Fruit fly (Drosophila melanogaster) whole organism, wandering third instar larva: ENCODE measurements around the gene Cyp9f2.
A peak's percentile ranks its signal among the peaks of the same experiment; 100 is the strongest.

Experiments used
- Abd-B ChIP-seq: fragments of >200 bp; optimal IDR thresholded peaks from 2 replicates; lab custom pipeline; 2017; ENCODE audit warnings: missing biosample characterization, missing genetic modification characterization
- CrebA ChIP-seq: fragments of 200-800 bp; sonication (Bioruptor generic); optimal IDR thresholded peaks from 2 replicates; lab custom pipeline; 2016; ENCODE audit warnings: missing biosample characterization, mild to moderate bottlenecking, missing genetic modification characterization, borderline replicate concordance
- Dif ChIP-seq: fragments of 200-275, 200-300 bp; sonication (Bioruptor generic); optimal IDR thresholded peaks from 2 replicates; lab custom pipeline; 2018; ENCODE audit warnings: missing biosample characterization, missing genetic modification characterization; ENCODE audit not compliant: partially characterized antibody
- GATAd ChIP-seq: sonication (Bioruptor generic); optimal IDR thresholded peaks from 2 replicates; lab custom pipeline; 2016; ENCODE audit warnings: missing biosample characterization, missing genetic modification characterization
- HLH106 ChIP-seq: fragments of 200-800 bp; optimal IDR thresholded peaks from 3 replicates; lab custom pipeline; 2019; ENCODE audit warnings: missing biosample characterization, mild to moderate bottlenecking, missing genetic modification characterization, moderate library complexity
- Hnf4 ChIP-seq: fragments of 200-800 bp; sonication (Bioruptor generic); optimal IDR thresholded peaks from 2 replicates; lab custom pipeline; 2016; ENCODE audit warnings: missing biosample characterization, mild to moderate bottlenecking, missing genetic modification characterization
- Hr78 ChIP-seq: fragments of >200 bp; optimal IDR thresholded peaks from 2 replicates; lab custom pipeline; 2017; ENCODE audit warnings: missing biosample characterization, missing genetic modification characterization
- Hr83 ChIP-seq: fragments of 200-300 bp; sonication (Bioruptor generic); optimal IDR thresholded peaks from 2 replicates; lab custom pipeline; 2016; ENCODE audit warnings: missing biosample characterization, mild to moderate bottlenecking, missing genetic modification characterization, moderate library complexity; ENCODE audit not compliant: poor library complexity, severe bottlenecking
- Jra ChIP-seq: sonication (Bioruptor generic); optimal IDR thresholded peaks from 2 replicates; lab custom pipeline; 2016; ENCODE audit warnings: missing biosample characterization, missing genetic modification characterization
- Mio ChIP-seq: sonication (Bioruptor generic); optimal IDR thresholded peaks from 2 replicates; lab custom pipeline; 2016; ENCODE audit warnings: missing biosample characterization, missing genetic modification characterization
- Myc ChIP-seq: fragments of >200 bp; optimal IDR thresholded peaks from 2 replicates; lab custom pipeline; 2017
- OdsH ChIP-seq: fragments of 200-800 bp; sonication (Bioruptor generic); optimal IDR thresholded peaks from 2 replicates; lab custom pipeline; 2016; ENCODE audit warnings: missing biosample characterization, mild to moderate bottlenecking, missing genetic modification characterization
- Rel ChIP-seq, 2 experiments: fragments of 200-800 bp; sonication (Bioruptor generic) in 1 of 2; optimal IDR thresholded peaks; 2 replicates in 1 of 2; 3 replicates in 1 of 2; lab custom pipeline; 2016 to 2019; ENCODE audit warnings: mild to moderate bottlenecking in 2 of 2, missing biosample characterization in 2 of 2, missing genetic modification characterization in 2 of 2, moderate library complexity in 1 of 2
- Vsx2 ChIP-seq: fragments of 200-300, 225-300 bp; sonication (Bioruptor generic); optimal IDR thresholded peaks from 2 replicates; lab custom pipeline; 2018; ENCODE audit warnings: missing biosample characterization, missing genetic modification characterization; ENCODE audit not compliant: partially characterized antibody
- br ChIP-seq: fragments of 200-800 bp; sonication (Bioruptor generic); optimal IDR thresholded peaks from 2 replicates; lab custom pipeline; 2016; ENCODE audit warnings: missing biosample characterization, missing genetic modification characterization
- dsf ChIP-seq: sonication (Bioruptor generic); optimal IDR thresholded peaks from 2 replicates; lab custom pipeline; 2016; ENCODE audit warnings: missing biosample characterization, missing genetic modification characterization, borderline replicate concordance
- ey ChIP-seq: fragments of 200-800 bp; sonication (Bioruptor generic); optimal IDR thresholded peaks from 2 replicates; lab custom pipeline; 2016; ENCODE audit warnings: missing biosample characterization, missing genetic modification characterization
- foxo ChIP-seq, 2 experiments: fragments of 200-800 bp; sonication (Bioruptor generic); optimal IDR thresholded peaks; 2 replicates in 1 of 2; 3 replicates in 1 of 2; lab custom pipeline; 2016 to 2017; ENCODE audit warnings: missing biosample characterization in 2 of 2, missing genetic modification characterization in 2 of 2
- fru ChIP-seq: fragments of 200-800 bp; sonication (Bioruptor generic); optimal IDR thresholded peaks from 3 replicates; lab custom pipeline; 2016; ENCODE audit warnings: missing biosample characterization, mild to moderate bottlenecking, missing genetic modification characterization
- h ChIP-seq: fragments of 200-800 bp; sonication (Bioruptor generic); optimal IDR thresholded peaks from 3 replicates; lab custom pipeline; 2016; ENCODE audit warnings: missing biosample characterization, mild to moderate bottlenecking, missing genetic modification characterization
- jim ChIP-seq: fragments of 175-275, 200-325 bp; sonication (Bioruptor generic); optimal IDR thresholded peaks from 2 replicates; lab custom pipeline; 2016; ENCODE audit warnings: missing biosample characterization, mild to moderate bottlenecking, missing genetic modification characterization
- lola ChIP-seq: fragments of >200 bp; optimal IDR thresholded peaks from 2 replicates; lab custom pipeline; 2017; ENCODE audit warnings: missing biosample characterization, missing genetic modification characterization
- pan ChIP-seq: fragments of >200 bp; optimal IDR thresholded peaks from 2 replicates; lab custom pipeline; 2017
- psq ChIP-seq: fragments of 200-800 bp; sonication (Bioruptor generic); optimal IDR thresholded peaks from 3 replicates; lab custom pipeline; 2017; ENCODE audit warnings: missing biosample characterization, mild to moderate bottlenecking, missing genetic modification characterization, moderate library complexity
- rgr ChIP-seq: fragments of 200-800 bp; sonication (Bioruptor generic); optimal IDR thresholded peaks from 3 replicates; lab custom pipeline; 2016; ENCODE audit warnings: missing biosample characterization, mild to moderate bottlenecking, missing genetic modification characterization
- sage ChIP-seq: fragments of 200-800 bp; sonication (Bioruptor generic); optimal IDR thresholded peaks from 2 replicates; lab custom pipeline; 2016; ENCODE audit warnings: missing biosample characterization, mild to moderate bottlenecking, missing genetic modification characterization
- tai ChIP-seq: sonication (Bioruptor generic); optimal IDR thresholded peaks from 2 replicates; lab custom pipeline; 2016; ENCODE audit warnings: missing biosample characterization, missing genetic modification characterization
- usp ChIP-seq: fragments of >200 bp; optimal IDR thresholded peaks from 2 replicates; lab custom pipeline; 2017; ENCODE audit warnings: missing biosample characterization, missing genetic modification characterization
- woc ChIP-seq: sonication (Bioruptor generic); optimal IDR thresholded peaks from 2 replicates; lab custom pipeline; 2016; ENCODE audit warnings: missing biosample characterization, mild to moderate bottlenecking, missing genetic modification characterization

The Cyp9f2 gene

dm6 chr3R:12405928-12406234 lies at the start of gene Cyp9f2:
TSS of gene Cyp9f2 (minus strand) at chr3R:12406028.
- TF ChIP-seq OdsH (GFP tag; lab: Kevin White, UChicago) (no peak), pan (no peak), Hr78 (no peak), Hr83 (GFP tag; lab: Kevin White, UChicago) (no peak), br (GFP tag; lab: Kevin White, UChicago) (no peak), Hnf4 (GFP tag; lab: Kevin White, UChicago) (no peak), jim (GFP tag; lab: Kevin White, UChicago) (no peak), rgr (GFP tag; lab: Kevin White, UChicago) (no peak)

- no peak for TF ChIP-seq HLH106 (tag; lab: Kevin White, UChicago)
- no peak for TF ChIP-seq CrebA (GFP tag; lab: Kevin White, UChicago)
These were observed 48.7 kb upstream of the Cyp9f2 start for dm6 chr3R:12454492-12454891.

dm6 chr3R:12451888-12452514 lies 46.2 kb upstream of the Cyp9f2 start, which contains the start of gene CG5509:
TSS of gene CG5509 (plus strand) at chr3R:12452464.
- TF ChIP-seq dsf (no peak), jim (GFP tag; lab: Kevin White, UChicago) (no peak), Abd-B (GFP tag; lab: Kevin White, UChicago) (no peak), pan (no peak), usp (GFP tag; lab: Kevin White, UChicago) (no peak), Myc (no peak), psq (GFP tag; lab: Kevin White, UChicago) (no peak), Mio (GFP tag; lab: Kevin White, UChicago) (no peak), foxo (GFP tag; optimal IDR thresholded peaks at IDR 0.05; lab: Kevin White, UChicago) (no peak), tai (GFP tag; lab: Kevin White, UChicago) (no peak), Hnf4 (GFP tag; lab: Kevin White, UChicago) (no peak), Vsx2 (GFP tag; lab: Kevin White, UChicago) (no peak)
- TF ChIP-seq, all 38 proteins: peak for 0

- TF ChIP-seq sage (GFP tag; lab: Kevin White, UChicago) (no peak), GATAd (no peak), lola (GFP tag; lab: Kevin White, UChicago) (no peak), Rel (GFP tag; optimal IDR thresholded peaks at IDR 0.05; lab: Kevin White, UChicago) (no peak), Rel (tag; optimal IDR thresholded peaks at IDR 0.05; lab: Kevin White, UChicago) (no peak), HLH106 (tag; lab: Kevin White, UChicago) (no peak), tai (GFP tag; lab: Kevin White, UChicago) (no peak), h (GFP tag; lab: Kevin White, UChicago) (no peak), Myc (no peak), pan (no peak), ey (GFP tag; lab: Kevin White, UChicago) (no peak), foxo (GFP tag; optimal IDR thresholded peaks at IDR 0.05; lab: Kevin White, UChicago) (no peak), psq (GFP tag; lab: Kevin White, UChicago) (no peak), Mio (GFP tag; lab: Kevin White, UChicago) (no peak), Jra (GFP tag; lab: Kevin White, UChicago) (no peak), woc (GFP tag; lab: Kevin White, UChicago) (no peak), Hnf4 (GFP tag; lab: Kevin White, UChicago) (no peak), CrebA (GFP tag; lab: Kevin White, UChicago) (no peak), fru (GFP tag; lab: Kevin White, UChicago) (no peak), Dif (GFP tag; lab: Kevin White, UChicago) (no peak), usp (GFP tag; lab: Kevin White, UChicago) (no peak)
- TF ChIP-seq, all 38 proteins: peak for 0
These were observed 45.5 kb upstream of the Cyp9f2 start for dm6 chr3R:12451376-12451775.

dm6 chr3R:12450713-12451259 lies 45.0 kb upstream of the Cyp9f2 start:
- TF ChIP-seq Rel (GFP tag; optimal IDR thresholded peaks at IDR 0.05; lab: Kevin White, UChicago): no peak
- peak; percentile 46 for TF ChIP-seq Rel (tag; optimal IDR thresholded peaks at IDR 0.05; lab: Kevin White, UChicago)
- no peak for TF ChIP-seq pan
